Worm (Caenorhabditis elegans) whole organism, L2 larva: Measurements from ENCODE around the gene atf-7.

Experiments
- lsy-2 ChIP-seq, 2 experiments: fragments of 150-350 bp in 1 of 2; sonication (generic microtip) in 1 of 2; optimal IDR thresholded peaks; 2 replicates each; lab custom pipeline; 2014 to 2017; ENCODE audit warnings: missing biosample characterization in 2 of 2, missing genetic modification characterization in 2 of 2
- unc-62 ChIP-seq: fragments of 150-350 bp; optimal IDR thresholded peaks from 2 replicates; lab custom pipeline; 2014; ENCODE audit warnings: missing biosample characterization, missing genetic modification reagents, missing genetic modification characterization

DNA sequence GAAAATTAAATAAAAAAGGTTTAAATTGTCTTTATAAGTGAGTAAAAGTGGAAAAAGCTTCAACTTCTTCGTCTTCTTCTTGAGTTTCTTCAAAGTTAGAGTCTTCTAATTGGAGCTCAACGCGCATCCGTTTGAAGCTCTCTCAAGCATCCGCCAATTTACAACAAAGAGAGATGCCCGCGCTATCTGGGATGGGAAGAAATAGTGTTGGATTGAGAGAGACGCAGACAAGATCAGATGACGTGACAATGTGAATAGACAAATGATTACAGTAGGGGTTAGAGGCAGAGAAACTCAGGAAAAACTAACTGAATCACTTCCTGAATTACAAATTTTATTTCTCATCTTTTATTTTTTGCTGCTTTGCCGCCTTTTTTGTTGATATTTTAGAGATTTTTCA is 15.9 kb downstream of the atf-7 start:
- TF ChIP-seq unc-62 (no peak), lsy-2 (tag; optimal IDR thresholded peaks at IDR 0.05; lab: Kevin White, UChicago) (no peak)
